Worm (Caenorhabditis elegans): Measurements from ENCODE around the gene slr-2.
"Not testable (repeated sequence)": the region's sequence is repeated elsewhere in the genome, so short reads cannot be mapped to it uniquely, and the experiment has no call there.

The slr-2 gene

DNA sequence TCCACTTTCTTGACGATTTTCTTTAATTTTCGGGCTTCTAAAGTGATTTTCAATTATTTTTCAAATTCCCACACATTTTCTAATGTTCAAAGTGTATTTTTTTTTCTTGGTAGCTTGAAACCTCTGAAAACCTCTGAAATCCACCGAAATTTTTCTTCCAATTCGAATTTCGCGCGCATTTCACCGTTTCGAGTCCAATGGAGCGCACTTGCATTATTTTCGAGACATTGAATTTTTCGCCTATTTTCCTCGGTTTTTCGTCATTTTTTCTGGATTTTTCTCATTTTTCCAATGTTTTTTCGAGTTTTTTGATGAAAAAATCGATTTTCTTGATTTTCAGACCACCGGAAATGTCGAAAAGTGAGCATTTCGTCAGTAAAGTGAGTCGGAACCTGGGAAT lies at the start of gene slr-2:
TSS of gene slr-2 (plus strand) at position 341 of the 400 bp plus-strand sequence.
- TF ChIP-seq hmg-4 (GFP tag; optimal IDR thresholded peaks at IDR 0.05) = no peak
- TF ChIP-seq hnd-1 (tag; optimal IDR thresholded peaks at IDR 0.05) = no peak
- no peak for TF ChIP-seq sea-1 (GFP tag; conservative IDR thresholded peaks at IDR 0.05)
- TF ChIP-seq ceh-13 (GFP tag; optimal IDR thresholded peaks at IDR 0.05) = no peak
- TF ChIP-seq pes-1 (GFP tag; IDR thresholded peaks at IDR 0.05) = no peak
- TF ChIP-seq F13C5.2 (tag; optimal IDR thresholded peaks at IDR 0.05) = no peak
- TF ChIP-seq tra-4 (tag; optimal IDR thresholded peaks at IDR 0.05) = no peak
- TF ChIP-seq scrt-1 (GFP tag; IDR thresholded peaks at IDR 0.05) = no peak

DNA sequence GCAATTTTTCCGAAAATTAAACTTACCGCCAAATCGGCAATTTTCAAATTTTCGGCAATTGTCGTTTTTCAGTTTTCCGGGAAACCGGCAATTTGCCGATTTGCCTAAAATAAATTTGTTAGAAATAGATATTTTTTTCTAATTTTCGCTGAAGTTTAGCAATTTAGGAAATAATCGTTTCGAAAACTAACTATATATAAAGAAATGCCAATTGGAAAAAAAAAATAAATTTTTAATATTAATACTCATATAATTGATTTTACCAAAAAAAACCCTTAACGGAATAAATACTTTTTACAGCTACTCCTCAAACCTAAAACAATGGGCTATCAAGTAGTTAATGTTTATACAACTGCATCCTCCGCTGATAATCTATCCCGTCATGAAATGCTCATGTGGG lies 43.7 kb upstream of the slr-2 start, which contains the start of gene ebp-1:
TSS of gene ebp-1 (plus strand) at position 301 of the 400 bp plus-strand sequence.
- TF ChIP-seq ceh-13 (GFP tag; optimal IDR thresholded peaks at IDR 0.05) (no peak), F13C5.2 (tag; optimal IDR thresholded peaks at IDR 0.05) (no peak), flt-1 (GFP tag; IDR thresholded peaks at IDR 0.05) (no peak), ama-1 (optimal IDR thresholded peaks at IDR 0.05) (no peak), aly-1 (tag; optimal IDR thresholded peaks at IDR 0.05) (no peak), ceh-36 (tag; optimal IDR thresholded peaks at IDR 0.05) (no peak), tbx-11 (GFP tag; IDR thresholded peaks at IDR 0.05) (no peak), pes-1 (GFP tag; IDR thresholded peaks at IDR 0.05) (no peak), B0310.2 (tag; optimal IDR thresholded peaks at IDR 0.05) (no peak)

DNA sequence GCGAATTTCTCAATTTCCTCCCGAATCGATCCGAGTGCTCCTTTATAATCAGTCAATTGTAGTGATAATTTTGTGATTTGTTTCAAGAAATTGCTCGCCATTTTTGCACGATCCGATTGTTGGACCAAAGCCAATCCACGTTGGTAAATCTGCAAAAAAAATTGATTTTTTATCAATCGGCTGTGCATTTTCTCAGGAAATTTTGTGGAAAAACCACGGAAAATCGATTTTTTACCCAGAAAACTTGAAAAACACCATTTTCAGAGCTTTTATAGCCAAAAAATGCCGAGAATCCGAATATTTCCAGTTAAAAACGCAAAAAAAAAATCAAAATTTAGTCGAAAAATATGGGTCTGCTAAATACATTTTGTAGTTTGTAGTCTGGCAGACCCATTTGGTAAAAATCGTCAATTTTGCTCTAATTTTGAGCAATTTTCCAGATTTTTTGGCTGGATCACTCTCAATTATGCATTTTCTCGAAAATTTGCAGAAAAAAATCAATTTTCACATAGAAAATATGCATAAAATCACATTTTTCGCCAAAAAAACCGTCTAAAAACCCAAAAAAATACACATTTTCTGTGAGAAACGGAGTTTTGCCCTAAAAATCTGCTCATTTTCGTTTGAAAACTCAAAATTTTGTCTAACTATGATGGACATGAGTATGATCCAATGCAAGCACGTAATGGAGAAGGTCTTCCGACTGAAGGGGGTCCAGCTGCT lies 31.5 kb upstream of the slr-2 start, which contains the start of the genes Y59A8B.25 and ebp-3:
TSS of gene Y59A8B.25 (minus strand) at position 101 of the 723 bp plus-strand sequence.
TSS of gene ebp-3 (plus strand) at position 673 of the 723 bp plus-strand sequence.
- TF ChIP-seq flt-1 (GFP tag; IDR thresholded peaks at IDR 0.05); ets-7 (tag; optimal IDR thresholded peaks at IDR 0.05); ama-1 (optimal IDR thresholded peaks at IDR 0.05): not testable (repeated sequence)

DNA sequence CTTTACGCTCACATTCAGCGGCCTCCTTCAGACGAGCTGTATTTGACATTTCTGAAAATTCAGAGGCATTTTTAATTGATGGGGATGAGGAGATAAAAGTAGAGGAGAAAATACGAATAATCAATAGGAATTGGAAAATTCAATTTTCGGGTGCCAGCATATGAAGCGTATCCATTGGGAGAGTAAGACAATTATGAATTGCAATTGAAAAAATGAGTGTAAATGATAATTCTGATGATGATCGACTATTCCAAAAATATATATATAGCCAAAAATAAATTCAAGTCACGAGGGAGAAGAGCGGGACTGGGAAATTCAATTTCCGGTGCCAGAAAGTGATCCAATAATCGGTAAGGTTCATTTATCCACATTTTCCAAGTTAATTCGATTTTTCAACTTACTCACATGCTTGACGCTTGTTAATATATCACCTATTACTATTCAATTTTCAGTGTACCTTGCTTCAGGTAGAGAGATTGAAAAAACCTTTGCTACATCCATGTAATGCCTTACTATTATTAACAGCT lies 20.6 kb upstream of the slr-2 start, which contains the start of gene Y59A8B.8:
TSS of gene Y59A8B.8 (minus strand) at position 51 of the 527 bp plus-strand sequence.
- TF ChIP-seq hmbx-1 (tag; optimal IDR thresholded peaks at IDR 0.05) (no peak), F13C5.2 (tag; optimal IDR thresholded peaks at IDR 0.05) (no peak), aly-1 (tag; optimal IDR thresholded peaks at IDR 0.05) (no peak), tbx-11 (GFP tag; IDR thresholded peaks at IDR 0.05) (no peak), tbx-37 (GFP tag; conservative IDR thresholded peaks at IDR 0.05) (no peak), B0310.2 (tag; optimal IDR thresholded peaks at IDR 0.05) (no peak), sea-1 (GFP tag; conservative IDR thresholded peaks at IDR 0.05) (no peak), ama-1 (optimal IDR thresholded peaks at IDR 0.05) (no peak), hnd-1 (tag; optimal IDR thresholded peaks at IDR 0.05) (no peak), ceh-13 (GFP tag; optimal IDR thresholded peaks at IDR 0.05) (no peak), tra-4 (tag; optimal IDR thresholded peaks at IDR 0.05) (no peak), ceh-36 (tag; optimal IDR thresholded peaks at IDR 0.05) (no peak), flt-1 (GFP tag; IDR thresholded peaks at IDR 0.05) (no peak), hmg-4 (GFP tag; optimal IDR thresholded peaks at IDR 0.05) (no peak), pes-1 (GFP tag; IDR thresholded peaks at IDR 0.05) (no peak), ets-7 (tag; optimal IDR thresholded peaks at IDR 0.05) (no peak), scrt-1 (GFP tag; IDR thresholded peaks at IDR 0.05) (no peak)

DNA sequence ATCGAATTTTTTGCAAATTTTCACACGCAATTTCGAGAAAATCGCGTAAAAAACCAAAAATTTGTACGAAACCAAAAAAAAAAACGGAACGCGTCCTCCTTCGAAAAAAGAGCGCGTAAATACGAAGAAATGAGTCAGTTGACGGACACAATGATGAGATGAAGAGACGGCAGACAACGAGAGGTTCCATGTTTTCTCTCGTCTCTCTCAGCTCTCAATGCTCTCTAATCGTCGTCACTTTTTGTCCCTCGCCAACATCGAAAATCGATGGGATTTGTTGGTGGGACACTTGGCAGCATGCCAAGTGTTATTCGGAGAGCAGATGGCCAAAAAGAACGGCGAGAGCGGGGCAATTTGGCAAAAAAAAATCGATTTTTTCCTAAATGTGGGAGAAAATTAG lies 7.8 kb upstream of the slr-2 start:
- peak; percentile 7; the same call in 1 of the 2 replicates for TF ChIP-seq scrt-1 (GFP tag; IDR thresholded peaks at IDR 0.05)
- peak; percentile 22 for TF ChIP-seq F13C5.2 (tag; optimal IDR thresholded peaks at IDR 0.05)
- TF ChIP-seq hnd-1 (tag; optimal IDR thresholded peaks at IDR 0.05) = no peak

DNA sequence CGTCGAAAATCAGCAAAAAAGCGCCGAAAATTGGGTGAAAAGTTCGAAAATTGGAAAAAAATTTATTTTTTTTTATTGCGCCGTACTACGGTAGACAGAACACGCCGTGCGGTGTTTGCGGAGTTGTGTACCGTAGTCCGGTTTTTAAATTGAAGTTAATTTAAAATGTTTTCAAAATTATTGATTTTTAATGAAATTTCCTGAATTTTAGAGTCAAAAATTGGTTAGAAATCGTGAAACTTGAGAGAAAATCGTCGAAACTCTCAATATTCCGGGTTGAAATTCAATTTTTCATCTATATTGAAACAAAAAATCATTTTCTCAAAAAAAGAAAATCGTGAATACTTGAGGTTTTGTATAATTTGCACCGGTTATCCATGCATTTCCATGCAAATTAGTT lies 5.1 kb upstream of the slr-2 start, which contains the start of gene nova-1:
TSS of gene nova-1 (minus strand) at position 101 of the 400 bp plus-strand sequence.
- TF ChIP-seq aly-1 (tag; optimal IDR thresholded peaks at IDR 0.05) (no peak), scrt-1 (GFP tag; IDR thresholded peaks at IDR 0.05) (no peak), hmg-4 (GFP tag; optimal IDR thresholded peaks at IDR 0.05) (no peak), hmbx-1 (tag; optimal IDR thresholded peaks at IDR 0.05) (no peak)

DNA sequence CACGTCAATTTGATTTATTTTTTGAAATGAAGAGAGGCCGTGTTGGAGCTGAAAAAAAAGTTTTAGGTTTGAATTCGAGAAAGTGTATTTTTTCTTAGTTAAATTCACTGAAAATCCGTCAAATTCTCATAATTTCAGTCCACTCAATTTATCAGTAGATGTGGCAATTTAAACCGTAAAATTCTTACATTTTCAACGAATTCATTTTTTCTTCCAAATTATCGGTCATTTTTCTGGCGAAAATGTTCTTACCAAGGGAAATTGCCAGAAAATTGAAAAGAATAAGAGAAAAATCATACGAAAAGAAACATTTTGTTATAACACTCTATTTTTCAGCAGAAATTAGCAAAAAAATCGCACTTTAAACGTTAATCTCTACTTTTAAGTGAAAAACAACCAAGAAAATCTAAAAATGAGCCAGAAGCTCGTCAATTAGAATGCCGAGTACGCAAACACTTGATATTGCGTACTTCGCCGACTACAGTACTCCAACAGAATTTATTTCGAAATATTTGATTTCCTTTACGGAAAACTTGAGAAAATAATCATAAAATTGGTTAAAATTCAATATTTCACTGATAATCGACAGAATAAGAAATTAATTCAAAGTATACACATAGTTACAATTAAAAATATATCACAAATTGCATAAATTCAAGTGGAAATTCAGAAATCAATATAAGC lies 1.6 kb upstream of the slr-2 start, which contains the start of gene fbxa-106:
TSS of gene fbxa-106 (minus strand) at position 51 of the 684 bp plus-strand sequence.
- TF ChIP-seq flt-1 (GFP tag; IDR thresholded peaks at IDR 0.05) (no peak), ama-1 (optimal IDR thresholded peaks at IDR 0.05) (no peak), scrt-1 (GFP tag; IDR thresholded peaks at IDR 0.05) (no peak), tra-4 (tag; optimal IDR thresholded peaks at IDR 0.05) (no peak), hmg-4 (GFP tag; optimal IDR thresholded peaks at IDR 0.05) (no peak), hnd-1 (tag; optimal IDR thresholded peaks at IDR 0.05) (no peak), ceh-36 (tag; optimal IDR thresholded peaks at IDR 0.05) (no peak), B0310.2 (tag; optimal IDR thresholded peaks at IDR 0.05) (no peak)

DNA sequence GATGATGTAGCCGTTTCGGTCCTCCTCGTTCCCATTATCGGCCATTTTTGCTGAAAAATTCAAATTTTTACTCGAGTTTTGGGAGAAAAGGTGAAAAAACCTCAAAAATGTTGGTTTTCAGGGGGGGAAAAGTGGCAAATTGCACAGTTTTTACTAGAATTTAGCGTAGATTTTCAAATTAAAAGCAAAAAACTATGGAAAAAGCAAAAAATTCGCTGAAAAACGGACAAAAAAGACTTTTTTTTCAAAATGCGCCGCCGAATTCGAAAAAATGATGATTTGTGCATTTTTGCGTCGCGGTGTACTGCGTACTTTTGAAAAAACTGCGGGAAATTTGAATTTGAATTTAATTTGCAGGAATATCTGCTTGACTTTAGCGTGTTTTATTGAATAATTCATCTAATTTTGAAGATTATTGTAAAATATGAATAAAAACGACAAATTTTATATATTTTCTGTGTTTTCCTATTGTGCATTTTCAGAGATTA lies 705 bp upstream of the slr-2 start, which contains the start of gene Y59A8B.12:
TSS of gene Y59A8B.12 (minus strand) at position 51 of the 488 bp plus-strand sequence.
- no peak for TF ChIP-seq aly-1 (tag; optimal IDR thresholded peaks at IDR 0.05)
- no peak for TF ChIP-seq F13C5.2 (tag; optimal IDR thresholded peaks at IDR 0.05)
- TF ChIP-seq hnd-1 (tag; optimal IDR thresholded peaks at IDR 0.05) = no peak
- TF ChIP-seq tra-4 (tag; optimal IDR thresholded peaks at IDR 0.05) = no peak
- TF ChIP-seq tbx-11 (GFP tag; IDR thresholded peaks at IDR 0.05) = no peak
- TF ChIP-seq hmbx-1 (tag; optimal IDR thresholded peaks at IDR 0.05) = no peak

All from whole organism, early embryonic.